Worm (Caenorhabditis elegans): Measurements from ENCODE around the gene arcp-1.

ce11 chrIII:3800240-3800933 lies 41.2 kb upstream of the arcp-1 start, which contains the start of gene mtm-3:
- TF ChIP-seq him-1 (tag; optimal IDR thresholded peaks at IDR 0.05) (no peak), dao-5 (tag; optimal IDR thresholded peaks at IDR 0.05) (no peak), W03F9.2 (tag; optimal IDR thresholded peaks at IDR 0.05) (no peak)
